Worm (Caenorhabditis elegans): Measurements from ENCODE around the gene kel-1.
A peak's percentile ranks its signal among the peaks of the same experiment; 100 is the strongest.

DNA sequence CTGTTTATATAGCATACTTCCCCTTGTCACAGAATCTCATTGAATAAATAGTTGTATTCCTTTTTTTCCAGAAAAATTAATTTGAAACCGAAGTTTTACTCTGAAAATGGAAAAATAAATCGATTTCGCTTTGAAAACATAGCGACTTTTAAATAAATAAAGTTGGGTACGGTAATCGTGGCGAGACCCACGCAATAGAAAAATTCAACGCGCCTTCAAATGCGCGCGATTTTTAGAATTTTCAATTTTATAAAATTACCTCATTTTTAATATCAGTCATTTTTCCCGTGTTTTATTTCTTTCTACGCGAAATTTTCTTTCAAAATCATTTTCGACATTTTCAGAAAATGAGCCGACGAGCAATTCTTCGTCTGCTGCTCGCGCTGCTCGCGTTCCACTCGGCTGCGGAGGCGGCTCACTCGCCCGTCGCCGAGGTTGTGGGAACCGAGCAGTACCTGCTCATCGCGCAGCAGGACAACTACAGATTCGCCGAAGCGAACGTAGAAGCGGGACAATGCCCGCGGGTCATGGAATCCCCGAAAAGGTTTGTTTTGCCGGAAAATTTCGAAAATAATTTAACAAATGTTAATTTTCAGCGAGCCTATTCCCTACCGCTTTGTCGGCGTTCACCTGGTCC lies 37.8 kb downstream of the kel-1 start, which contains the start of gene F13D12.5:
- TF ChIP-seq him-1 (tag; optimal IDR thresholded peaks at IDR 0.05) (no peak), dao-5 (tag; optimal IDR thresholded peaks at IDR 0.05) (no peak), W03F9.2 (tag; optimal IDR thresholded peaks at IDR 0.05) (peak; percentile 38)
